Fruit fly (Drosophila melanogaster): Measurements from ENCODE around the gene kek5.
A peak's percentile ranks its signal among the peaks of the same experiment; 100 is the strongest.

kek5 gene

DNA sequence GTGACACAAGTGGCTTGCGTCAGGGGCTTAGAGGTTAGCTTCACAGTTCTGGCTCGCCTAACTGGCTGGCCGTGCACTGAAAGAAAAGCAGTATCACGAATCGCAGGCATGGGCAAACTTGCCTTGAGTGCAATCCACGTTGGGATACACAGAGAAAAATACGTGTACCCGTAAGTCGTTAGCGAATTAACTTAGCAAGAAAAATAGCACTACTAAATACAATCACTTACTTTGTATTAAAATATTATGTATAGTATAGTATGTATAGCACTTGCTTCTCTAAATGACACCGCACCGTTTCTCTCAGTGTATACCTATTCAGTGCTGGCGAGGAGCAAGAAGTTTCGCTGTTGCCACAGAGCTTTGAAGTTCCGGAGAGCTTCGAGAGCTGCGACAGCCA lies 100.2 kb downstream of the kek5 start (continued):
- TF ChIP-seq HLHmδ (GFP tag; optimal IDR thresholded peaks at IDR 0.05), result no peak
- TF ChIP-seq dpn (GFP tag; optimal IDR thresholded peaks at IDR 0.05), result peak; percentile 6 to 9
- TF ChIP-seq sug (tag; optimal IDR thresholded peaks at IDR 0.05), result peak; percentile 4
- no peak for TF ChIP-seq Sry-β (GFP tag; optimal IDR thresholded peaks at IDR 0.05)
- peak; percentile 34 for TF ChIP-seq bcd (GFP tag; optimal IDR thresholded peaks at IDR 0.05)
- no peak for TF ChIP-seq CG5953 (GFP tag; IDR thresholded peaks at IDR 0.05)
- TF ChIP-seq pros (GFP tag; optimal IDR thresholded peaks at IDR 0.05), result no peak
- TF ChIP-seq CG30403 (GFP tag; optimal IDR thresholded peaks at IDR 0.05), result peak; percentile 32
- TF ChIP-seq Max (GFP tag; optimal IDR thresholded peaks at IDR 0.05), result no peak
- TF ChIP-seq CG12391 (tag; optimal IDR thresholded peaks at IDR 0.05), result peak; percentile 26
- peak; percentile 80 for TF ChIP-seq CG18599 (GFP tag; optimal IDR thresholded peaks at IDR 0.05)
- no peak for TF ChIP-seq CG7271 (tag; optimal IDR thresholded peaks at IDR 0.05)
- peak; percentile 77 for TF ChIP-seq Med (GFP tag)
- TF ChIP-seq run (tag; optimal IDR thresholded peaks at IDR 0.05), result no peak
- TF ChIP-seq CG9932 (GFP tag; IDR thresholded peaks at IDR 0.05), result peak; percentile 27; the same call in 1 of the 2 replicates
- TF ChIP-seq Awh (GFP tag; IDR thresholded peaks at IDR 0.05), result 0 out of 2 replicates have a peak, but pooled peaks have one; percentile 15
- TF ChIP-seq sima (GFP tag; optimal IDR thresholded peaks at IDR 0.05), result no peak
- TF ChIP-seq fd102C (GFP tag; optimal IDR thresholded peaks at IDR 0.05), result no peak
- TF ChIP-seq wor (GFP tag; IDR thresholded peaks at IDR 0.05), result no peak; the same call in 1 of the 2 replicates
- peak; percentile 62 for TF ChIP-seq dmrt99B (tag; optimal IDR thresholded peaks at IDR 0.05)
- TF ChIP-seq nmo (GFP tag; optimal IDR thresholded peaks at IDR 0.05), result peak; percentile 47
- TF ChIP-seq CG7928 (GFP tag; optimal IDR thresholded peaks at IDR 0.05), result no peak
- no peak for TF ChIP-seq eyg (GFP tag; optimal IDR thresholded peaks at IDR 0.05)
- TF ChIP-seq CG9437 (GFP tag; optimal IDR thresholded peaks at IDR 0.05), result peak; percentile 12
- peak; percentile 44 for TF ChIP-seq esg (GFP tag; conservative IDR thresholded peaks at IDR 0.05)
- no peak for TF ChIP-seq tup (GFP tag; optimal IDR thresholded peaks at IDR 0.05)
- peak; percentile 21; the same call in 1 of the 4 replicates for TF ChIP-seq Gug (GFP tag; IDR thresholded peaks at IDR 0.05)
- peak; percentile 25; the same call in 1 of the 3 replicates for TF ChIP-seq CG34422 (GFP tag; IDR thresholded peaks at IDR 0.05)
- no peak for TF ChIP-seq tna (GFP tag; IDR thresholded peaks at IDR 0.05; ENCODE audit: partially characterized antibody)
- TF ChIP-seq Bgb (GFP tag; IDR thresholded peaks at IDR 0.05; ENCODE audit: partially characterized antibody), result no peak
- TF ChIP-seq CG17385 (GFP tag; optimal IDR thresholded peaks at IDR 0.05), result peak; percentile 34
- no peak for TF ChIP-seq CTCF (GFP tag; optimal IDR thresholded peaks at IDR 0.05)
- TF ChIP-seq ttk (GFP tag; IDR thresholded peaks at IDR 0.05), result 0 out of 2 replicates have a peak, but pooled peaks have one; percentile 19
- peak; percentile 54 for TF ChIP-seq grau (tag; optimal IDR thresholded peaks at IDR 0.05)
- peak; percentile 26 for TF ChIP-seq Hsf (GFP tag; optimal IDR thresholded peaks at IDR 0.05)
- peak; percentile 84 for TF ChIP-seq Ets65A (GFP tag)
- TF ChIP-seq tap (tag; optimal IDR thresholded peaks at IDR 0.05), result peak; percentile 34
- TF ChIP-seq Lpt (GFP tag; optimal IDR thresholded peaks at IDR 0.05), result no peak
- peak; percentile 60 for TF ChIP-seq CG7839 (tag; optimal IDR thresholded peaks at IDR 0.05)
- TF ChIP-seq CG5245 (GFP tag; optimal IDR thresholded peaks at IDR 0.05), result peak; percentile 22
- TF ChIP-seq CG2889 (GFP tag; IDR thresholded peaks at IDR 0.05), result no peak
- TF ChIP-seq CG17612 (GFP tag; IDR thresholded peaks at IDR 0.05), result no peak
- TF ChIP-seq Chrac-16 (GFP tag; optimal IDR thresholded peaks at IDR 0.05), result no peak
- no peak for TF ChIP-seq sens-2 (GFP tag; IDR thresholded peaks at IDR 0.05)
- TF ChIP-seq caup (GFP tag; optimal IDR thresholded peaks at IDR 0.05; ENCODE audit: severe bottlenecking), result peak; percentile 39
- no peak for TF ChIP-seq CG1832 (GFP tag; optimal IDR thresholded peaks at IDR 0.05)
- TF ChIP-seq croc (GFP tag; conservative IDR thresholded peaks at IDR 0.05), result no peak
- no peak for TF ChIP-seq CrebB (tag; optimal IDR thresholded peaks at IDR 0.05)
- peak; percentile 48 for TF ChIP-seq Oli (tag; optimal IDR thresholded peaks at IDR 0.05)
- peak; percentile 20 for TF ChIP-seq org-1 (GFP tag; optimal IDR thresholded peaks at IDR 0.05)
- peak; percentile 8 for TF ChIP-seq Deaf1 (tag; optimal IDR thresholded peaks at IDR 0.05)

Data from whole organism, embryonic.